Worm (Caenorhabditis elegans) whole organism, young adult: ENCODE measurements around the gene C02F5.10.

Experiments used
- B0019.2 ChIP-seq: fragments of 200-800 bp; sonication (Bioruptor generic); conservative IDR thresholded peaks from 2 replicates; pipeline ENCODE4 v1.3.6; 2022; ENCODE audit warnings: missing genetic modification reagents, missing genetic modification characterization, missing compliant biosample characterization
- F33H1.4 ChIP-seq: fragments of 200-800 bp; sonication (Bioruptor generic); IDR thresholded peaks from 2 replicates; pipeline ENCODE4 v1.3.6; 2022; ENCODE audit warnings: missing genetic modification reagents, missing genetic modification characterization, missing compliant biosample characterization
- K12H6.12 ChIP-seq: fragments of 200-800 bp; sonication (Bioruptor generic); optimal IDR thresholded peaks from 2 replicates; lab custom pipeline; 2018; ENCODE audit warnings: mild to moderate bottlenecking, missing genetic modification characterization, missing compliant biosample characterization
- Y53F4B.3 ChIP-seq: fragments of 200-800 bp; sonication (Bioruptor generic); IDR thresholded peaks from 2 replicates; pipeline ENCODE4 v1.3.6; 2022; ENCODE audit warnings: missing genetic modification reagents, missing genetic modification characterization, missing compliant biosample characterization
- ama-1 ChIP-seq, 3 experiments: fragments of 150-350 bp in 1 of 3; sonication (generic microtip) in 2 of 3; optimal IDR thresholded peaks; 2 replicates each; lab custom pipeline; 2014 to 2018; ENCODE audit warnings: missing biosample characterization in 2 of 3, missing genetic modification characterization in 2 of 3, missing genetic modification reagents in 2 of 3
- atf-7 ChIP-seq: sonication (generic microtip); optimal IDR thresholded peaks from 2 replicates; lab custom pipeline; 2017; ENCODE audit warnings: mild to moderate bottlenecking, missing genetic modification characterization, missing compliant biosample characterization
- cebp-1 ChIP-seq, 2 experiments: fragments of 200-800 bp in 1 of 2; sonication (Bioruptor generic) in 1 of 2; sonication (generic microtip) in 1 of 2; IDR thresholded peaks in 1 of 2; optimal IDR thresholded peaks in 1 of 2; 2 replicates each; pipeline versions ENCODE4 v1.3.6 to Lab custom; 2017 to 2022; ENCODE audit warnings: missing compliant biosample characterization in 2 of 2, missing genetic modification characterization in 2 of 2, mild to moderate bottlenecking in 1 of 2, missing genetic modification reagents in 1 of 2, moderate library complexity in 1 of 2
- ceh-100 ChIP-seq: fragments of 200-800 bp; sonication (Bioruptor generic); IDR thresholded peaks from 2 replicates; pipeline ENCODE4 v1.3.6; 2022; ENCODE audit warnings: missing genetic modification reagents, missing genetic modification characterization, missing compliant biosample characterization
- ceh-58 ChIP-seq: fragments of 200-800 bp; sonication (Bioruptor generic); IDR thresholded peaks from 2 replicates; pipeline ENCODE4 v1.3.6; 2022; ENCODE audit warnings: missing genetic modification characterization, missing compliant biosample characterization
- chd-7 ChIP-seq: sonication (generic microtip); optimal IDR thresholded peaks from 2 replicates; lab custom pipeline; 2016; ENCODE audit warnings: mild to moderate bottlenecking, missing genetic modification characterization, moderate library complexity, missing compliant biosample characterization
- die-1 ChIP-seq: sonication (generic microtip); optimal IDR thresholded peaks from 2 replicates; lab custom pipeline; 2016; ENCODE audit warnings: missing genotype, mild to moderate bottlenecking, missing genetic modification characterization, missing compliant biosample characterization
- egl-18 ChIP-seq: fragments of 200-800 bp; sonication (Bioruptor generic); IDR thresholded peaks from 2 replicates; pipeline ENCODE4 v1.3.6; 2022; ENCODE audit warnings: missing genetic modification reagents, missing genetic modification characterization, missing compliant biosample characterization
- ekl-4 ChIP-seq: fragments of 200-800 bp; sonication (Bioruptor generic); IDR thresholded peaks from 2 replicates; pipeline ENCODE4 v1.3.6; 2022; ENCODE audit warnings: missing genetic modification reagents, missing genetic modification characterization, missing compliant biosample characterization
- hlh-26 ChIP-seq: fragments of 200-800 bp; sonication (Bioruptor generic); conservative IDR thresholded peaks from 2 replicates; pipeline ENCODE4 v1.3.6; 2022; ENCODE audit warnings: missing genetic modification reagents, missing genetic modification characterization, missing compliant biosample characterization
- hmg-1.2 ChIP-seq: fragments of 200-800 bp; sonication (Bioruptor generic); IDR thresholded peaks from 2 replicates; pipeline ENCODE4 v1.3.6; 2022; ENCODE audit warnings: missing genetic modification reagents, missing genetic modification characterization, missing compliant biosample characterization
- hsf-1 ChIP-seq: fragments of 200-800 bp; sonication (Bioruptor generic); IDR thresholded peaks from 2 replicates; pipeline ENCODE4 v1.3.6; 2022; ENCODE audit warnings: missing genetic modification reagents, missing genetic modification characterization, missing compliant biosample characterization
- lin-26 ChIP-seq: fragments of 200-800 bp; sonication (Bioruptor generic); IDR thresholded peaks from 2 replicates; pipeline ENCODE4 v1.3.6; 2022; ENCODE audit warnings: missing genetic modification reagents, missing genetic modification characterization, missing compliant biosample characterization
- madf-10 ChIP-seq: sonication (generic microtip); optimal IDR thresholded peaks from 2 replicates; lab custom pipeline; 2016; ENCODE audit warnings: mild to moderate bottlenecking, missing genetic modification characterization, missing compliant biosample characterization
- nfya-1 ChIP-seq: sonication (generic microtip); optimal IDR thresholded peaks from 2 replicates; lab custom pipeline; 2017; ENCODE audit warnings: antibody characterized with exemption, missing compliant biosample characterization, missing genetic modification characterization, borderline replicate concordance; ENCODE audit not compliant: insufficient read depth
- nfyb-1 ChIP-seq: fragments of 200-800 bp; sonication (Bioruptor generic); IDR thresholded peaks from 2 replicates; pipeline ENCODE4 v1.3.6; 2022; ENCODE audit warnings: missing genetic modification reagents, missing genetic modification characterization, missing compliant biosample characterization
- nhr-80 ChIP-seq: sonication (generic microtip); optimal IDR thresholded peaks from 2 replicates; lab custom pipeline; 2016; ENCODE audit warnings: missing genetic modification characterization, missing compliant biosample characterization
- sea-2 ChIP-seq: fragments of 200-800 bp; sonication (Bioruptor generic); IDR thresholded peaks from 2 replicates; pipeline ENCODE4 v1.3.6; 2022; ENCODE audit warnings: missing genetic modification characterization, missing compliant biosample characterization
- snpc-1.1 ChIP-seq: sonication (generic microtip); optimal IDR thresholded peaks from 2 replicates; lab custom pipeline; 2017; ENCODE audit warnings: missing genetic modification characterization, mild to moderate bottlenecking, missing compliant biosample characterization, antibody characterized with exemption, moderate library complexity, missing genotype, missing genetic modification reagents; ENCODE audit not compliant: insufficient read depth
- somi-1 ChIP-seq: fragments of 200-800 bp; sonication (Bioruptor generic); optimal IDR thresholded peaks from 2 replicates; lab custom pipeline; 2018; ENCODE audit warnings: mild to moderate bottlenecking, missing genetic modification characterization, missing compliant biosample characterization
- sptf-2 ChIP-seq: fragments of 200-800 bp; sonication (Bioruptor generic); optimal IDR thresholded peaks from 2 replicates; lab custom pipeline; 2018; ENCODE audit warnings: mild to moderate bottlenecking, missing genetic modification characterization, missing compliant biosample characterization
- tbx-9 ChIP-seq: sonication (generic microtip); optimal IDR thresholded peaks from 2 replicates; lab custom pipeline; 2016; ENCODE audit warnings: borderline replicate concordance, missing genetic modification characterization, inconsistent platforms, missing compliant biosample characterization
- unc-62 ChIP-seq: fragments of 150-350 bp; optimal IDR thresholded peaks from 2 replicates; lab custom pipeline; 2014; ENCODE audit warnings: missing biosample characterization, missing genetic modification reagents, missing genetic modification characterization
- zfh-2 ChIP-seq: fragments of 200-800 bp; sonication (Bioruptor generic); conservative IDR thresholded peaks from 2 replicates; pipeline ENCODE4 v1.3.6; 2022; ENCODE audit warnings: missing genetic modification reagents, missing genetic modification characterization, missing compliant biosample characterization
- ztf-22 ChIP-seq: fragments of 200-800 bp; sonication (Bioruptor generic); optimal IDR thresholded peaks from 2 replicates; lab custom pipeline; 2018; ENCODE audit warnings: mild to moderate bottlenecking, missing genetic modification characterization, moderate library complexity, missing compliant biosample characterization
- ztf-28 ChIP-seq: fragments of 200-800 bp; sonication (Bioruptor generic); IDR thresholded peaks from 2 replicates; pipeline ENCODE4 v1.3.6; 2022; ENCODE audit warnings: missing genetic modification reagents, missing genetic modification characterization, missing compliant biosample characterization

The C02F5.10 gene

DNA sequence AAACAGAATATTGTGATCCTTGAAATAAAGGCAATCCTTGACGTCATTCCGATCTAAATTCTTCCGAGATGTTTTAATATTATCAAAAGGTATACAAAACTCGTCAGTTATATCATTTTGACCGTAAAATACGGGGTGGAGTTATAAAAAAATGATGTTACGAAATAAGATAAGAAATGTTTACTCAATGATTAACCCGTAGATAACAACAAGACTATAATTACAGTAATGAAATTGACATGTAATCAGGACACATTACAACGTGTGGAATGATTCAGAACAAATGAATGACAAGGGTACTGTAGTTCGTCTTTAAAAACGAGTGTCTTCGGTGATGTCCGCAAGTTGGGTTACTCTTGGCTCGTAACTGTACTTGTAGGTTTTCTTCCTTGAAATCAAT is 11.5 kb downstream of the C02F5.10 start, which contains the start of gene tsp-2 (continued):
- no peak for TF ChIP-seq hmg-1.2 (GFP tag; lab: Robert Waterston, UW)
- peak; percentile 80 for TF ChIP-seq unc-62
- no peak for TF ChIP-seq hlh-26
- no peak for TF ChIP-seq hsf-1 (GFP tag; lab: Robert Waterston, UW)

DNA sequence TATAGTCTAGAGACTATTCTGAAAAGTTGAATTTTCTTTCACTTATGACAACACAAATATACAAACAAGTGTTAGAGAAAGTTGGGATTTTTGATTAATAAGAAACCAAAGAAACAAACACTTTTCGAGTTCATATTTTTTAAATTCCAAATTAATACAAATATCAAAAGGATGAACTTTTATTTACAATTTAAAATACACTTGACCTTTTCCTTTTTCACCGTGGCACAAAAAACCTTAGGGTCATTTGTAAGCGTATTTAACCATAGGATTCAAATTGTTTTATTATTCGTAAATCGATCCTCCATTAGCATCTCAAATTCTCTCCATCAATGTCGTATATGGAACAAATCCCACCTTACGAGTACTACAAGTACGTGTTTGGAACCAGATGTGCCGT is 13.4 kb downstream of the C02F5.10 start, which contains the start of gene C02F5.5:
Gene C02F5.5, plus strand, starts transcription at position 301 of the 400 bp plus-strand sequence.
- no peak for TF ChIP-seq snpc-1.1
- TF ChIP-seq chd-7 (tag; lab: Kevin White, UChicago), result no peak
- no peak for TF ChIP-seq sptf-2 (GFP tag; lab: Kevin White, UChicago)
- no peak for TF ChIP-seq K12H6.12 (tag; lab: Kevin White, UChicago)

DNA sequence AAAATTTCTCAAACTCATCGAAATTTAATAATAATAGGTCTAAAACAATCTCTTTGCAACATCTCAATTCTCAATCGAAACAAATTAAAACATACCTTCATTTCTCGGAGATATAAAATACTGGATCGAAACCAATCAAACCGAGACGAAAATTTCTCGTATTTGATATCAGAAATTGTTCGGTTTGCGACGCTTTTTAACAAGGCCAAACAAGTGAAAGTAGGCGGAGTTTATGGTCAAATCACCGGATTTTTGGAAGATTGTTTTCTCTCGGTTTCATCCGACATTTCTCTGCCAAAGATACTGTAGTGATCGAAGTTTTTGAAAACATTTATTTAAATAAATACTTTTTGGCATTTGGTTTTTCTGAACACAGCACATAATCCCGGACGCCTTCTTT is 13.9 kb downstream of the C02F5.10 start, which contains the start of gene C02F5.14:
Gene C02F5.14, minus strand, starts transcription at position 157 of the 400 bp plus-strand sequence.
- TF ChIP-seq F33H1.4 (GFP tag; lab: Robert Waterston, UW) (no peak), B0019.2 (no peak), nhr-80 (tag; lab: Kevin White, UChicago) (no peak), madf-10 (tag; lab: Kevin White, UChicago) (no peak), zfh-2 (GFP tag; lab: Robert Waterston, UW) (no peak), tbx-9 (tag; lab: Kevin White, UChicago) (no peak), Y53F4B.3 (GFP tag; lab: Robert Waterston, UW) (no peak), ztf-28 (GFP tag; lab: Robert Waterston, UW) (no peak), nfya-1 (tag; lab: Kevin White, UChicago) (no peak), lin-26 (GFP tag; lab: Robert Waterston, UW) (no peak), ekl-4 (GFP tag; lab: Robert Waterston, UW) (no peak), atf-7 (tag; lab: Kevin White, UChicago) (no peak), somi-1 (GFP tag; lab: Kevin White, UChicago) (no peak), ceh-100 (GFP tag; lab: Robert Waterston, UW) (no peak)

DNA sequence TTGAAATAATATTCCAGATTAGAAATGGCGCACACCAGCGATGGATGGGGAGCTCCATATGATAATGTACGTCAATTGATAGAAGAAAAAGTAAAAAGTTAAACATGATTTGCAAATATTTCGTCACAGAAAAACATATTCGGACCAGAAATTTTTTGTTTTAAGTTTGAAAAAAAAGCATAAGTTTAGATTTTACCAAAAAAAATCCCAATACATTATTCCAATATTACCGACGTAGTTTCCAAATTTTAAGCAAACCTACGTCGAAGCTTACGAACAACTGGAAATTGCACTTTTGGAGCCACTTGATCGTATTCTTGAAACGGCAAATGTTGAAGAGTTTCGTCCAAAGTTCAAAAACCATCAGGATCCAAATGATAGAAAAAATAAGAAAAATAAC is 16.6 kb downstream of the C02F5.10 start, which contains the start of gene henn-1:
Gene henn-1, plus strand, starts transcription at position 18 of the 400 bp plus-strand sequence.
- TF ChIP-seq sea-2 (GFP tag; lab: Robert Waterston, UW) (no peak), ama-1 (optimal IDR thresholded peaks at IDR 0.05; lab: Kevin White, UChicago) (peak; percentile 56), ama-1 (GFP tag; optimal IDR thresholded peaks at IDR 0.05; lab: Kevin White, UChicago) (no peak), ztf-22 (no peak), nfyb-1 (0 out of 2 replicates have a peak, but pooled peaks have one; percentile 47), egl-18 (no peak), cebp-1 (GFP tag; IDR thresholded peaks at IDR 0.05; lab: Robert Waterston, UW) (peak; percentile 48; the same call in 1 of the 2 replicates), cebp-1 (tag; optimal IDR thresholded peaks at IDR 0.05; lab: Kevin White, UChicago) (peak; percentile 50)

DNA sequence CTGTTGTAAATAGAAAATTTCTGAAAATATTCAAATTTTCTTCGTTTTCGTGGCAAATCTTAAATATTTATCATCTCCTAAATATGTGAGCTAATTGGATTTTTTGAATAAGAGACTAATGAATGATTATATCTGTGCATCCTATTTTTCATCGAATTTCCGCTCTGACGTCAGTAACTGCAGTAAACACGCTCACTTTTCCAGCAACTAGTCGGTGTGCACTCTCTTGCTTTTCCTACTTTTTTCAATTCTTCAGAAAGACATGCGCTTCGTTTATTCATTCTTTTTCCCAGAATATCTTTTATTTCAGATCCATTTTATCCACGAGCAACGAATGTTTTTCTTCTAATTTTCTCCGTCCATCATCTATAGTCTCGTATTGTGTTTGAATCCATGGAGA is 19.8 kb downstream of the C02F5.10 start:
- TF ChIP-seq die-1 (tag; lab: Kevin White, UChicago) (no peak), ceh-58 (0 out of 2 replicates have a peak, but pooled peaks have one; percentile 65)
